Fruit fly (Drosophila melanogaster) whole organism, wandering third instar larva: ENCODE data around the gene CG4935.

Experiments used
- Abd-B ChIP-seq: fragments of >200 bp; optimal IDR thresholded peaks from 2 replicates; lab custom pipeline; 2017; ENCODE audit warnings: missing biosample characterization, missing genetic modification characterization
- CG32264 ChIP-seq: fragments of 200-800 bp; sonication (Bioruptor generic); optimal IDR thresholded peaks from 2 replicates; lab custom pipeline; 2016; ENCODE audit warnings: missing biosample characterization, missing genetic modification characterization
- CG9705 ChIP-seq: fragments of 200-800 bp; sonication (Bioruptor generic); optimal IDR thresholded peaks from 2 replicates; lab custom pipeline; 2018; ENCODE audit warnings: missing biosample characterization, mild to moderate bottlenecking, missing genetic modification characterization
- CrebA ChIP-seq: fragments of 200-800 bp; sonication (Bioruptor generic); optimal IDR thresholded peaks from 2 replicates; lab custom pipeline; 2016; ENCODE audit warnings: missing biosample characterization, mild to moderate bottlenecking, missing genetic modification characterization, borderline replicate concordance
- Dfd ChIP-seq: fragments of >200 bp; optimal IDR thresholded peaks from 2 replicates; lab custom pipeline; 2017; ENCODE audit warnings: missing biosample characterization, missing genetic modification characterization
- Dif ChIP-seq: fragments of 200-275, 200-300 bp; sonication (Bioruptor generic); optimal IDR thresholded peaks from 2 replicates; lab custom pipeline; 2018; ENCODE audit warnings: missing biosample characterization, missing genetic modification characterization; ENCODE audit not compliant: partially characterized antibody
- GATAd ChIP-seq: sonication (Bioruptor generic); optimal IDR thresholded peaks from 2 replicates; lab custom pipeline; 2016; ENCODE audit warnings: missing biosample characterization, missing genetic modification characterization
- HLH106 ChIP-seq: fragments of 200-800 bp; optimal IDR thresholded peaks from 3 replicates; lab custom pipeline; 2019; ENCODE audit warnings: missing biosample characterization, mild to moderate bottlenecking, missing genetic modification characterization, moderate library complexity
- Hnf4 ChIP-seq: fragments of 200-800 bp; sonication (Bioruptor generic); optimal IDR thresholded peaks from 2 replicates; lab custom pipeline; 2016; ENCODE audit warnings: missing biosample characterization, mild to moderate bottlenecking, missing genetic modification characterization
- Hr78 ChIP-seq: fragments of >200 bp; optimal IDR thresholded peaks from 2 replicates; lab custom pipeline; 2017; ENCODE audit warnings: missing biosample characterization, missing genetic modification characterization
- Hr83 ChIP-seq: fragments of 200-300 bp; sonication (Bioruptor generic); optimal IDR thresholded peaks from 2 replicates; lab custom pipeline; 2016; ENCODE audit warnings: missing biosample characterization, mild to moderate bottlenecking, missing genetic modification characterization, moderate library complexity; ENCODE audit not compliant: poor library complexity, severe bottlenecking
- Jra ChIP-seq: sonication (Bioruptor generic); optimal IDR thresholded peaks from 2 replicates; lab custom pipeline; 2016; ENCODE audit warnings: missing biosample characterization, missing genetic modification characterization
- Mio ChIP-seq: sonication (Bioruptor generic); optimal IDR thresholded peaks from 2 replicates; lab custom pipeline; 2016; ENCODE audit warnings: missing biosample characterization, missing genetic modification characterization
- Myc ChIP-seq: fragments of >200 bp; optimal IDR thresholded peaks from 2 replicates; lab custom pipeline; 2017
- N ChIP-seq: fragments of >200 bp; optimal IDR thresholded peaks from 2 replicates; lab custom pipeline; 2018; ENCODE audit warnings: missing biosample characterization, missing external identifiers, missing genetic modification characterization
- OdsH ChIP-seq: fragments of 200-800 bp; sonication (Bioruptor generic); optimal IDR thresholded peaks from 2 replicates; lab custom pipeline; 2016; ENCODE audit warnings: missing biosample characterization, mild to moderate bottlenecking, missing genetic modification characterization
- Rel ChIP-seq, 2 experiments: fragments of 200-800 bp; sonication (Bioruptor generic) in 1 of 2; optimal IDR thresholded peaks; 2 replicates in 1 of 2; 3 replicates in 1 of 2; lab custom pipeline; 2016 to 2019; ENCODE audit warnings: mild to moderate bottlenecking in 2 of 2, missing biosample characterization in 2 of 2, missing genetic modification characterization in 2 of 2, moderate library complexity in 1 of 2
- Sp1 ChIP-seq: fragments of 200-800 bp; sonication (Bioruptor generic); optimal IDR thresholded peaks from 3 replicates; lab custom pipeline; 2019; ENCODE audit warnings: missing biosample characterization, mild to moderate bottlenecking, missing genetic modification characterization, moderate library complexity
- Vsx2 ChIP-seq: fragments of 200-300, 225-300 bp; sonication (Bioruptor generic); optimal IDR thresholded peaks from 2 replicates; lab custom pipeline; 2018; ENCODE audit warnings: missing biosample characterization, missing genetic modification characterization; ENCODE audit not compliant: partially characterized antibody
- br ChIP-seq: fragments of 200-800 bp; sonication (Bioruptor generic); optimal IDR thresholded peaks from 2 replicates; lab custom pipeline; 2016; ENCODE audit warnings: missing biosample characterization, missing genetic modification characterization
- brk ChIP-seq: fragments of 200-800 bp; sonication (Bioruptor generic); optimal IDR thresholded peaks from 2 replicates; lab custom pipeline; 2016; ENCODE audit warnings: missing biosample characterization, mild to moderate bottlenecking, missing genetic modification characterization
- dl ChIP-seq, 2 experiments: fragments of 175-275, 200-275 bp in 1 of 2; fragments of 200-275 bp in 1 of 2; sonication (Bioruptor generic); optimal IDR thresholded peaks; lab custom pipeline; 2018; ENCODE audit warnings: mild to moderate bottlenecking in 2 of 2, missing biosample characterization in 2 of 2, missing genetic modification characterization in 2 of 2, moderate library complexity in 2 of 2; ENCODE audit not compliant: partially characterized antibody in 2 of 2, insufficient read depth in 1 of 2
- dmrt93B ChIP-seq: fragments of 200-800 bp; sonication (Bioruptor generic); optimal IDR thresholded peaks from 2 replicates; lab custom pipeline; 2018; ENCODE audit warnings: missing biosample characterization, mild to moderate bottlenecking, missing genetic modification characterization
- dsf ChIP-seq: sonication (Bioruptor generic); optimal IDR thresholded peaks from 2 replicates; lab custom pipeline; 2016; ENCODE audit warnings: missing biosample characterization, missing genetic modification characterization, borderline replicate concordance
- ey ChIP-seq: fragments of 200-800 bp; sonication (Bioruptor generic); optimal IDR thresholded peaks from 2 replicates; lab custom pipeline; 2016; ENCODE audit warnings: missing biosample characterization, missing genetic modification characterization
- foxo ChIP-seq, 2 experiments: fragments of 200-800 bp; sonication (Bioruptor generic); optimal IDR thresholded peaks; 2 replicates in 1 of 2; 3 replicates in 1 of 2; lab custom pipeline; 2016 to 2017; ENCODE audit warnings: missing biosample characterization in 2 of 2, missing genetic modification characterization in 2 of 2
- fru ChIP-seq: fragments of 200-800 bp; sonication (Bioruptor generic); optimal IDR thresholded peaks from 3 replicates; lab custom pipeline; 2016; ENCODE audit warnings: missing biosample characterization, mild to moderate bottlenecking, missing genetic modification characterization
- h ChIP-seq: fragments of 200-800 bp; sonication (Bioruptor generic); optimal IDR thresholded peaks from 3 replicates; lab custom pipeline; 2016; ENCODE audit warnings: missing biosample characterization, mild to moderate bottlenecking, missing genetic modification characterization
- jim ChIP-seq: fragments of 175-275, 200-325 bp; sonication (Bioruptor generic); optimal IDR thresholded peaks from 2 replicates; lab custom pipeline; 2016; ENCODE audit warnings: missing biosample characterization, mild to moderate bottlenecking, missing genetic modification characterization
- lola ChIP-seq: fragments of >200 bp; optimal IDR thresholded peaks from 2 replicates; lab custom pipeline; 2017; ENCODE audit warnings: missing biosample characterization, missing genetic modification characterization
- pan ChIP-seq: fragments of >200 bp; optimal IDR thresholded peaks from 2 replicates; lab custom pipeline; 2017
- psq ChIP-seq: fragments of 200-800 bp; sonication (Bioruptor generic); optimal IDR thresholded peaks from 3 replicates; lab custom pipeline; 2017; ENCODE audit warnings: missing biosample characterization, mild to moderate bottlenecking, missing genetic modification characterization, moderate library complexity
- rgr ChIP-seq: fragments of 200-800 bp; sonication (Bioruptor generic); optimal IDR thresholded peaks from 3 replicates; lab custom pipeline; 2016; ENCODE audit warnings: missing biosample characterization, mild to moderate bottlenecking, missing genetic modification characterization
- sage ChIP-seq: fragments of 200-800 bp; sonication (Bioruptor generic); optimal IDR thresholded peaks from 2 replicates; lab custom pipeline; 2016; ENCODE audit warnings: missing biosample characterization, mild to moderate bottlenecking, missing genetic modification characterization
- sv ChIP-seq: fragments of 200-800 bp; sonication (Bioruptor generic); optimal IDR thresholded peaks from 3 replicates; lab custom pipeline; 2016; ENCODE audit warnings: missing biosample characterization, missing genetic modification characterization
- tai ChIP-seq: sonication (Bioruptor generic); optimal IDR thresholded peaks from 2 replicates; lab custom pipeline; 2016; ENCODE audit warnings: missing biosample characterization, missing genetic modification characterization
- usp ChIP-seq: fragments of >200 bp; optimal IDR thresholded peaks from 2 replicates; lab custom pipeline; 2017; ENCODE audit warnings: missing biosample characterization, missing genetic modification characterization
- woc ChIP-seq: sonication (Bioruptor generic); optimal IDR thresholded peaks from 2 replicates; lab custom pipeline; 2016; ENCODE audit warnings: missing biosample characterization, mild to moderate bottlenecking, missing genetic modification characterization

The CG4935 gene

DNA sequence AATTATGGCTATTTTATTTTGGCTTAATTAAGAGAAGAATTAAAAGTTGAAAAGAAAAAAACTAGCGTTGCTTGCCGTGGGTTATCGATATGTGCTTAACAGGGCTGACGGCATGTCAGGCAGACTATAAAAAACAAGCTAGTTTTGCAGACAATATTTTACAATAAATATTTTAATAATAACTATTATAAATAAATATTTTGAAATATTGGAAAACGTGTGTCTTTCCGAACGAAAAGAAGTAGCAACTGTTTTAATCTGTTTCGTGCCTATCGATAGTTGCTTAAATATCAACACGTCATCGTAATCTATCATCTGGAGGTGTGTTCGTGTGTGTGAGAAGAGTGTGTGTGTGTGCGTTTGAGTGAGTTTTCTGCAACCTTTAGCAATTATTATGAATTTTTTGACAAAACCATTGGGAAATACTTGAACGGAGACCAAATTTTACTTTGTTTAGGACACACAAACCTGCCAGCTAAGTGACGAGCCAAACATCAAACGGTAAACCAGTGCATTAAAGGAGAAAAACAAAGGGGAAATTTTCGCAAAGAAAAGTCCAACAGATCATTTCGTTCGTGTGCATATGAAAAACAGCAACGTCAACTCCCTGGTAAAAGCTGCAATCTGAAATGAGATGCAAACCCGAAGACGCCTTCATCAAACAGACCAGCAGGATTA is 45.2 kb downstream of the CG4935 start, which contains the start of the genes CG5861 and Syx5:
CG5861 (minus strand) TSS at position 273 of the 678 bp plus-strand sequence.
Syx5 (plus strand) TSS at position 321 of the 678 bp plus-strand sequence.
- TF ChIP-seq pan (lab: Kevin White, UChicago) (no peak), sage (peak; percentile 63), CrebA (GFP tag; lab: Kevin White, UChicago) (no peak), CG32264 (peak; percentile 6), fru (GFP tag; lab: Kevin White, UChicago) (no peak), Hr83 (no peak), OdsH (peak; percentile 25), Myc (lab: Kevin White, UChicago) (peak; percentile 38), GATAd (GFP tag; lab: Kevin White, UChicago) (no peak), dsf (GFP tag; lab: Kevin White, UChicago) (no peak), tai (GFP tag; lab: Kevin White, UChicago) (no peak), CG9705 (GFP tag; lab: Kevin White, UChicago) (peak; percentile 53), usp (no peak), Abd-B (no peak), Dfd (GFP tag; lab: Kevin White, UChicago) (no peak), Jra (GFP tag; lab: Kevin White, UChicago) (peak; percentile 70), Hr78 (GFP tag; lab: Kevin White, UChicago) (no peak), Sp1 (GFP tag; lab: Kevin White, UChicago) (peak; percentile 46), N (GFP tag; lab: Kevin White, UChicago) (no peak), woc (GFP tag; lab: Kevin White, UChicago) (peak; percentile 45), lola (GFP tag; lab: Kevin White, UChicago) (no peak), dmrt93B (GFP tag; lab: Kevin White, UChicago) (no peak), Vsx2 (GFP tag; lab: Kevin White, UChicago) (no peak), br (GFP tag; lab: Kevin White, UChicago) (no peak), rgr (GFP tag; lab: Kevin White, UChicago) (peak; percentile 61), sv (GFP tag; lab: Kevin White, UChicago) (no peak), Rel (GFP tag; optimal IDR thresholded peaks at IDR 0.05; lab: Kevin White, UChicago) (no peak), Rel (tag; optimal IDR thresholded peaks at IDR 0.05; lab: Kevin White, UChicago) (peak; percentile 42), dl (GFP tag; optimal IDR thresholded peaks at IDR 0.05; lab: Kevin White, UChicago; ENCODE audit: insufficient read depth in 1 of 2, partially characterized antibody in 2 of 2) (no peak), Mio (no peak), h (no peak), HLH106 (peak; percentile 70), Dif (GFP tag; lab: Kevin White, UChicago) (peak; percentile 8), Hnf4 (peak; percentile 59), ey (peak; percentile 30), psq (GFP tag; lab: Kevin White, UChicago) (peak; percentile 66), brk (GFP tag; lab: Kevin White, UChicago) (no peak), foxo (GFP tag; optimal IDR thresholded peaks at IDR 0.05; lab: Kevin White, UChicago) (peak in 1 of 2 experiments; percentile 65), jim (GFP tag; lab: Kevin White, UChicago) (no peak)

DNA sequence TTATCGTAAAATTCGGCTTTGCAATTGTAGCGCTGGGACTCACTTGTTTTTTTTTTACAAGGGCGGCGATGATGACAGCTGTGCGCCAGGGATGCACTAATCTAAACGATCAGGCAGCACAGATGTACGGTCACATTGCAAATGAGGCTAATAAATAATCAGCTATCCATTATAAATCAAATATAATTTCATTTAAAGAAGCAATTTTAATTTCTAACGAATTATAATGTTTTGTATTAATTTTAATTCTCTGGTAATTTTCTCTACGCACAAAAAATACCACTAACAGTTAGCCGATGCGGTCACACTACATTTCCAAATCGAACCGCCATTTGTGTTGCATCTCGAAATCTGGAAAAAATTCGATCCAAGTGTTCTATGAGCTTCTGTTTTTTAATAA is 48.7 kb downstream of the CG4935 start, which contains the start of the genes cni and fzy:
cni (minus strand) TSS at position 79 of the 400 bp plus-strand sequence.
fzy (plus strand) TSS at position 309 of the 400 bp plus-strand sequence.
- peak; percentile 38 for TF ChIP-seq rgr (GFP tag; lab: Kevin White, UChicago)
- TF ChIP-seq CG9705 (GFP tag; lab: Kevin White, UChicago): no peak
- peak; percentile 25 for TF ChIP-seq Hnf4
- TF ChIP-seq foxo (GFP tag; optimal IDR thresholded peaks at IDR 0.05; lab: Kevin White, UChicago): peak in 1 of 2 experiments; percentile 17
- TF ChIP-seq Dif (GFP tag; lab: Kevin White, UChicago): no peak
- no peak for TF ChIP-seq CG32264
- no peak for TF ChIP-seq woc (GFP tag; lab: Kevin White, UChicago)
- no peak for TF ChIP-seq br (GFP tag; lab: Kevin White, UChicago)
- TF ChIP-seq usp: no peak
- TF ChIP-seq CrebA (GFP tag; lab: Kevin White, UChicago): no peak
- TF ChIP-seq Mio: no peak
- no peak for TF ChIP-seq psq (GFP tag; lab: Kevin White, UChicago)
- TF ChIP-seq Vsx2 (GFP tag; lab: Kevin White, UChicago): no peak
- peak; percentile 42 for TF ChIP-seq Hr83
- TF ChIP-seq Rel (GFP tag; optimal IDR thresholded peaks at IDR 0.05; lab: Kevin White, UChicago): no peak
- peak; percentile 99 for TF ChIP-seq Rel (tag; optimal IDR thresholded peaks at IDR 0.05; lab: Kevin White, UChicago)
- TF ChIP-seq sage: peak; percentile 49
- TF ChIP-seq fru (GFP tag; lab: Kevin White, UChicago): no peak
- no peak for TF ChIP-seq dl (GFP tag; optimal IDR thresholded peaks at IDR 0.05; lab: Kevin White, UChicago; ENCODE audit: insufficient read depth in 1 of 2, partially characterized antibody in 2 of 2)
- no peak for TF ChIP-seq N (GFP tag; lab: Kevin White, UChicago)
- no peak for TF ChIP-seq pan (lab: Kevin White, UChicago)
- no peak for TF ChIP-seq sv (GFP tag; lab: Kevin White, UChicago)
- no peak for TF ChIP-seq brk (GFP tag; lab: Kevin White, UChicago)
- TF ChIP-seq HLH106: no peak
- no peak for TF ChIP-seq Myc (lab: Kevin White, UChicago)
- no peak for TF ChIP-seq lola (GFP tag; lab: Kevin White, UChicago)
- no peak for TF ChIP-seq OdsH
- TF ChIP-seq Jra (GFP tag; lab: Kevin White, UChicago): peak; percentile 23
- TF ChIP-seq GATAd (GFP tag; lab: Kevin White, UChicago): no peak
- no peak for TF ChIP-seq dsf (GFP tag; lab: Kevin White, UChicago)
